Worm (Caenorhabditis elegans): ENCODE data around the gene C54C6.7.

Gene C54C6.7

DNA sequence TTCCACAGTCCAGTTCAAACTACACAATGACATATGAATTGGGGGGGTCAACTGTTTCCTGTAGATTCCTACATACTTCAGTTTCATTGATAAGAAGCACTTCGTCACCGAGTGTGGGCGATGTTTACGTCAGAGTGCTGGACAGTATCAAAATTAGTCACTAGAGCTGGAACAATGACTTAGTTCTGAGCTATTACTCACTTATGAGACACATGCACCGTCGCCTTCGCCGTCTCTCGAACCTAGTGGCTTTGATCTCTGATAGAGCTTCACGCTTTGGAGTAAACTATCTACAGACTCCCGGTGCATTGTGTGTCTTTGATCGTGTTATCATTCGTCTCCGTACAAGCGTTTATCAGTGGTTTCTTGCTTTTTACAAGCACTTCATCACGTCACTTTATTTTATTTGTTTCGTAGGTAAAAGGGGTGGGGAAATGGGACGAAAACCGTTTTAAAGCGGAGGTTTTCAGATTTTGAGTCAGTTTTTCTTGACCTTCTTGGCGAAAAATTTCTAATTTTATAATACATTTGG is 25.2 kb upstream of the C54C6.7 start:
- TF ChIP-seq aly-1 (tag; optimal IDR thresholded peaks at IDR 0.05) (no peak), ama-1 (optimal IDR thresholded peaks at IDR 0.05) (no peak), flt-1 (GFP tag; IDR thresholded peaks at IDR 0.05) (no peak), B0310.2 (tag; optimal IDR thresholded peaks at IDR 0.05) (no peak), hnd-1 (tag; optimal IDR thresholded peaks at IDR 0.05) (no peak), hmbx-1 (tag; optimal IDR thresholded peaks at IDR 0.05) (no peak), F13C5.2 (tag; optimal IDR thresholded peaks at IDR 0.05) (no peak), sea-1 (GFP tag; conservative IDR thresholded peaks at IDR 0.05) (no peak), tbx-37 (GFP tag; conservative IDR thresholded peaks at IDR 0.05) (no peak), tra-4 (tag; optimal IDR thresholded peaks at IDR 0.05) (no peak), ceh-36 (tag; optimal IDR thresholded peaks at IDR 0.05) (no peak)

- TF ChIP-seq ceh-36 (tag; optimal IDR thresholded peaks at IDR 0.05): no peak
Measured at ce11 chrIII:3569763-3570162, 23.5 kb upstream of the C54C6.7 start.

DNA sequence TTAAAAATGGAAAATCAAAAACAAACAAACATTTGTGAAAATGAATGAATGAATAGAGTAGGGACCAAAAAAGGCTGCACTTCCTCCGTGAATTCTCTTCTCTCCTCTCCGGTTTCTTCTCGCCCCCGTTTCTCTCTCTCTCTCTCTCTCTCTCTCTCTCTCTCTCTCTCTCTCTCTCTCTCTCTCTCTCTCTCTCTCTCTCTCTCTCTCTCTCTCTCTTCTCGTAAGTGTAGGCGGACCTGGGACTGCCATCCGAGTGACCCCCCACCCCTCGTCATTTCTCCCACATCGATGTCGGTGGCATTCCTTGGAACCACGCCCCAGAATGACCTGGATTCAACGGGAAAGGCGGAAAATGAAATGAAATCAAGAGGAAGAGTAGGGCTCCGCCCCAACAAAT is 20.6 kb upstream of the C54C6.7 start:
- TF ChIP-seq F13C5.2 (tag; optimal IDR thresholded peaks at IDR 0.05): no peak
- peak; percentile 8 for TF ChIP-seq hmg-4 (GFP tag; optimal IDR thresholded peaks at IDR 0.05)
- TF ChIP-seq B0310.2 (tag; optimal IDR thresholded peaks at IDR 0.05): no peak

DNA sequence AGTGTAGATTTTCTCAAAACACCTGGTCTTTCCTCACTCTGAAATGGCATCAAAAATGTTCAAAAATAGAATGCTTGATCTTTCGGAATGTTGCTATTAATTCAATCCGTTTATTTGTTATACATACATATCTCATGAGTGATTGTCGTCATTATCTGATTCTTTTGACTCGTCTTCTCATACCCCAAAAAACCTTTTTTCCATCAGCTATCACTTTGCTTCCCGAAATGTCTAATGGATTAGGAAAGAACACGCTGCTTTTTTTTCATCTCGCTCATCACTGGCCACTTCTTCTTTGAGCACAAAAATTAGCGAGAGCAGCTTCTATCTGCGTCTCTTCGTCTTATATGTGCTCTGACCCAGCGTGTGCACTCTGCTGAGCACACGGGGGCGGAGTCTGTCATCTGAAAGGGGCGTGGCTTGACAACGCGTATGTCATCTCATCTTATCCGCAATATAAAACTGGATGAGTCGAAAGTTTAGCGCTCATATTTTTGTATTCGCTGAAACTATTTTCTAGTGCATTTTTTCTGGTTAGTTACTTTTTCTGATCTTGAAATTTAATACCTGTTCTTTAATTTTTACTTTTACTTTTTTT is 18.6 kb upstream of the C54C6.7 start:
- TF ChIP-seq tbx-37 (GFP tag; conservative IDR thresholded peaks at IDR 0.05) (no peak), scrt-1 (GFP tag; IDR thresholded peaks at IDR 0.05) (no peak), hmg-4 (GFP tag; optimal IDR thresholded peaks at IDR 0.05) (no peak), pes-1 (GFP tag; IDR thresholded peaks at IDR 0.05) (no peak), ets-7 (tag; optimal IDR thresholded peaks at IDR 0.05) (no peak), ceh-36 (tag; optimal IDR thresholded peaks at IDR 0.05) (no peak), hnd-1 (tag; optimal IDR thresholded peaks at IDR 0.05) (no peak)

DNA sequence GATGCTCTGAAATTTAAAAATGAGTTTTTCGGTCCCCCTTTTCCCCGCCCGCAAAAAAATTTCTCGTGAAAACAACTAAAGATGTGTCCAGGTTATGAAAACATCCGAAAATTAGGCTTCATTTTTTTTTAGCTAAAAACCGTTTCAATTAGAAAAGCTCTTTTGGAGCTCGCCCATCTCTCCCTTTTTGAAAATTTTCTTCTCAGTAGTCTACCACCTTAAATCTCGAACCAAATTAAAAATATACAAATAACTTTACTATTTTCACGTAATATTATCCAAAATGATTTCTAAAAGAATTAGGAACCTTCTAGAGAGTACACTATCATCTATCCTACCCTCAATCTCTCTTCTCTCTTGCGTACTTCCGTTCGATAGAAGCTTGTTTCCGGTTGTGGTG is 16.1 kb upstream of the C54C6.7 start:
- no peak for TF ChIP-seq tra-4 (tag; optimal IDR thresholded peaks at IDR 0.05)

DNA sequence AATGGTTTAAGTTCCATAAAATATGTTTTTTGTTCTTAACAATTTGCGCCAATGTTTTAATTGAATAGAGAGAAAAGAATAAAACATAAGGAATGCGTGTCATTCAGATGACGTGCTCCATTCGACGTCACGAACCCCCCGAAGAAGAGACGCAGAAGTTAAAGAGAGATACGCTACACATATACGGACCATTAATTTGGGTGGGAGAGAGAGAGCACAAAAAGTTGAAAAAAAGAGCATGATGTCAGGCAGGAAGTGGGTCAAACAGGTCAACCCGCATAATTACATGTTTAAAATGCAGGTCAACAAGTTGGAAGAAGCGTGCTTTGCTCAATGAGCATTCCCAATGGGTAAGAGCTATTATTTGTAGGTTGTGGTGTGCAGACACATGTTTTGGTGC is 14.0 kb upstream of the C54C6.7 start:
- TF ChIP-seq hmbx-1 (tag; optimal IDR thresholded peaks at IDR 0.05): no peak
- TF ChIP-seq tra-4 (tag; optimal IDR thresholded peaks at IDR 0.05): no peak
- no peak for TF ChIP-seq ceh-36 (tag; optimal IDR thresholded peaks at IDR 0.05)
- no peak for TF ChIP-seq flt-1 (GFP tag; IDR thresholded peaks at IDR 0.05)
- TF ChIP-seq pes-1 (GFP tag; IDR thresholded peaks at IDR 0.05): no peak
- TF ChIP-seq hnd-1 (tag; optimal IDR thresholded peaks at IDR 0.05): no peak

DNA sequence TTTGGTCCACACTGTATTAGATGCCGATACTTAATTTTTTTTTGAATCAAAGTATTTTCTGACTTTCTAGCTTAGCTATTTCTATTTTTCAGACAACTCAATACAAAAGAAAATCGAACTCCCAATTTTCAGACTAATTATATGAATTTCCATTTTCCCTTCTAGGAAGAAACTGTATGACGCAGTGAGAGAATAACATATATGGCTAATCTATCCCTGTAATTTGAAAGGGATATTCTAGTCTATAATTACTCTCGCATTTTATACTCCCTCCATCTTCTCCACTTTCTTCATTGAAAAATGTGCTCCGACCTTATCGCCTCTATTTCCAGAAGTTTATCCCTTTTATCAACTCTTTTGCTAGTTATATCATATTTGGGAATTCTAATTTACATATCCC is 7.1 kb upstream of the C54C6.7 start, which contains the start of gene C54C6.4:
TSS of gene C54C6.4 (plus strand) at position 301 of the 400 bp plus-strand sequence.
- TF ChIP-seq tbx-11 (GFP tag; IDR thresholded peaks at IDR 0.05) (no peak), aly-1 (tag; optimal IDR thresholded peaks at IDR 0.05) (no peak), F13C5.2 (tag; optimal IDR thresholded peaks at IDR 0.05) (no peak), tra-4 (tag; optimal IDR thresholded peaks at IDR 0.05) (no peak), hnd-1 (tag; optimal IDR thresholded peaks at IDR 0.05) (no peak), ama-1 (optimal IDR thresholded peaks at IDR 0.05) (no peak), B0310.2 (tag; optimal IDR thresholded peaks at IDR 0.05) (no peak), tbx-37 (GFP tag; conservative IDR thresholded peaks at IDR 0.05) (no peak), hmg-4 (GFP tag; optimal IDR thresholded peaks at IDR 0.05) (no peak), ceh-13 (GFP tag; optimal IDR thresholded peaks at IDR 0.05) (no peak), ets-7 (tag; optimal IDR thresholded peaks at IDR 0.05) (no peak), pes-1 (GFP tag; IDR thresholded peaks at IDR 0.05) (no peak), flt-1 (GFP tag; IDR thresholded peaks at IDR 0.05) (no peak), sea-1 (GFP tag; conservative IDR thresholded peaks at IDR 0.05) (no peak), hmbx-1 (tag; optimal IDR thresholded peaks at IDR 0.05) (no peak), ceh-36 (tag; optimal IDR thresholded peaks at IDR 0.05) (no peak)

DNA sequence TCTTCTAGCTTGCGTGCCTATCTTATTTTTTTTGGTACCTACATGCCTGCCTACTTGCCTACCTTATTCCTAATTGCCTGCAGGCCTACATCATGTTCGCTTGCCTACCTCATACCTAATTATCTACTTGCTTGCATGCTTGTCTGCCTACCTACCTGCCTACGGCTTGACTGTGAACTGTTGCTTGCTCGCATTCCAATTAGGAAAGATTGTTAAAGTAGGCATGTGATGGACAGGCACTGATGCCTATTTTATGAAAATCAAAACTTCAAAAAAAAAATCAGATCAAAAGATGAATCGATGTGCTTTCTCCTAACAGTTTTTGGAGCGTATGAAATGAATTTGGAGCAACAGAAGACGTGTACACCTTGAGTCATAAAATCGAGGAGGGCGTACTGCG is 4.1 kb upstream of the C54C6.7 start:
- TF ChIP-seq aly-1 (tag; optimal IDR thresholded peaks at IDR 0.05): no peak

- TF ChIP-seq ama-1 (optimal IDR thresholded peaks at IDR 0.05): no peak
- no peak for TF ChIP-seq ceh-36 (tag; optimal IDR thresholded peaks at IDR 0.05)
- no peak for TF ChIP-seq B0310.2 (tag; optimal IDR thresholded peaks at IDR 0.05)
- TF ChIP-seq hmbx-1 (tag; optimal IDR thresholded peaks at IDR 0.05): no peak
- TF ChIP-seq pes-1 (GFP tag; IDR thresholded peaks at IDR 0.05): no peak
- TF ChIP-seq F13C5.2 (tag; optimal IDR thresholded peaks at IDR 0.05): no peak
- TF ChIP-seq tra-4 (tag; optimal IDR thresholded peaks at IDR 0.05): no peak
- no peak for TF ChIP-seq hnd-1 (tag; optimal IDR thresholded peaks at IDR 0.05)
- TF ChIP-seq tbx-11 (GFP tag; IDR thresholded peaks at IDR 0.05): no peak
Measured at ce11 chrIII:3549750-3550149, 3.5 kb upstream of the C54C6.7 start, which contains the start of gene C54C6.5. TSS of gene C54C6.5 (minus strand) at chrIII:3549850.

Measured in whole organism, early embryonic.